Worm (Caenorhabditis elegans): ENCODE measurements around the gene his-4.

- TF ChIP-seq ama-1 (optimal IDR thresholded peaks at IDR 0.05) (no peak), flt-1 (GFP tag; IDR thresholded peaks at IDR 0.05) (no peak), hmg-4 (GFP tag; optimal IDR thresholded peaks at IDR 0.05) (no peak), tbx-11 (GFP tag; IDR thresholded peaks at IDR 0.05) (no peak), scrt-1 (GFP tag; IDR thresholded peaks at IDR 0.05) (no peak), ceh-36 (tag; optimal IDR thresholded peaks at IDR 0.05) (no peak), ets-7 (tag; optimal IDR thresholded peaks at IDR 0.05) (no peak), F13C5.2 (tag; optimal IDR thresholded peaks at IDR 0.05) (no peak), hmbx-1 (tag; optimal IDR thresholded peaks at IDR 0.05) (no peak), ceh-13 (GFP tag; optimal IDR thresholded peaks at IDR 0.05) (no peak), B0310.2 (tag; optimal IDR thresholded peaks at IDR 0.05) (no peak), tra-4 (tag; optimal IDR thresholded peaks at IDR 0.05) (no peak), aly-1 (tag; optimal IDR thresholded peaks at IDR 0.05) (no peak), hnd-1 (tag; optimal IDR thresholded peaks at IDR 0.05) (no peak)
These were observed 33.5 kb upstream of the his-4 start, which contains the start of gene srj-10 for ce11 chrV:16073856-16074255.
